Fruit fly (Drosophila melanogaster) whole organism, adult: ENCODE results near the gene vsg.
A peak's percentile ranks its signal among the peaks of the same experiment; 100 is the strongest.

Experiments
- CG14711 ChIP-seq: fragments of 200-800 bp; sonication (Bioruptor generic); optimal IDR thresholded peaks from 2 replicates; lab custom pipeline; 2018; ENCODE audit warnings: missing biosample characterization, mild to moderate bottlenecking, missing genetic modification characterization, moderate library complexity
- CG1620 ChIP-seq: fragments of 200-800 bp; sonication (Bioruptor generic); optimal IDR thresholded peaks from 2 replicates; lab custom pipeline; 2016; ENCODE audit warnings: missing biosample characterization, missing genetic modification characterization
- CG5204 ChIP-seq: fragments of 200-800 bp; sonication (Bioruptor generic); optimal IDR thresholded peaks from 2 replicates; lab custom pipeline; 2016; ENCODE audit warnings: missing biosample characterization, missing genetic modification characterization
- CG7045 ChIP-seq: fragments of 200-800 bp; sonication (Bioruptor generic); optimal IDR thresholded peaks from 2 replicates; lab custom pipeline; 2017; ENCODE audit warnings: missing biosample characterization, mild to moderate bottlenecking, missing genetic modification characterization
- CG7101 ChIP-seq: fragments of 200-800 bp; sonication (Bioruptor generic); optimal IDR thresholded peaks from 2 replicates; lab custom pipeline; 2018; ENCODE audit warnings: missing biosample characterization, mild to moderate bottlenecking, missing genetic modification characterization, moderate library complexity
- bab1 ChIP-seq: fragments of 200-800 bp; sonication (Bioruptor generic); optimal IDR thresholded peaks from 3 replicates; lab custom pipeline; 2019; ENCODE audit warnings: missing biosample characterization, mild to moderate bottlenecking, missing genetic modification characterization, moderate library complexity
- cic ChIP-seq: fragments of 200-800 bp; sonication (Bioruptor generic); optimal IDR thresholded peaks from 2 replicates; lab custom pipeline; 2017; ENCODE audit warnings: missing biosample characterization, mild to moderate bottlenecking, missing genetic modification characterization, moderate library complexity
- kay ChIP-seq: fragments of 200-800 bp; sonication (Bioruptor generic); peaks from one replicate; lab custom pipeline; 2016; ENCODE audit warnings: missing biosample characterization, missing genetic modification characterization, borderline replicate concordance
- pad ChIP-seq: fragments of 200-800 bp; sonication (Bioruptor generic); optimal IDR thresholded peaks from 3 replicates; lab custom pipeline; 2017; ENCODE audit warnings: missing biosample characterization, missing genetic modification characterization, mild to moderate bottlenecking, moderate library complexity, missing genetic modification reagents

DNA sequence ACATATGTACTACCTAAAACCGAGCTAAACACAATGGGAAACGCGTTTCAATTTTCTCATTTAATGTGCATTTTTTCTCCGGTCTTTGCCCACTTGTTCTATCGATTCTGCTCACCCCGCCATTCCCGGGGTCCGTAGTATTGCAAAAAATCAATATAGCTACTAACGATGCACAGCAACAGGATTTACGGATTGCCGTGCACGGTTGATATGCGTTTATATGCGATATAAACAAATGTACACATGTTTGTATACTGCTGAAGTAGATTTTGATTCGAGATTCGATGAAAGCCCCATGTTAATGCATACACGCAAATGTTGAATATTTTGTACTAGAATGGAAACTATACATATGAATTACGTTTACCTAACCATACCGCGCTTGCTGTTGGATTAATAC is 3.0 kb downstream of the vsg start:
- no peak for TF ChIP-seq CG1620 (GFP tag; lab: Kevin White, UChicago)
- TF ChIP-seq kay (GFP tag; lab: Kevin White, UChicago), result no peak
- no peak for TF ChIP-seq CG5204 (GFP tag; lab: Kevin White, UChicago)
- TF ChIP-seq pad (GFP tag; lab: Kevin White, UChicago), result no peak
- TF ChIP-seq bab1 (GFP tag; lab: Kevin White, UChicago), result no peak
- TF ChIP-seq CG14711 (tag; lab: Kevin White, UChicago), result no peak
- no peak for TF ChIP-seq CG7045 (GFP tag; lab: Kevin White, UChicago)
- TF ChIP-seq cic (GFP tag; lab: Kevin White, UChicago), result peak; percentile 66
- TF ChIP-seq CG7101 (tag; lab: Kevin White, UChicago), result no peak
